Fruit fly (Drosophila melanogaster) whole organism, wandering third instar larva: ENCODE results near the gene Ost48.

ENCODE experiments used
- Hr78 ChIP-seq: fragments of >200 bp; optimal IDR thresholded peaks from 2 replicates; lab custom pipeline; 2017; ENCODE audit warnings: missing biosample characterization, missing genetic modification characterization
- lola ChIP-seq: fragments of >200 bp; optimal IDR thresholded peaks from 2 replicates; lab custom pipeline; 2017; ENCODE audit warnings: missing biosample characterization, missing genetic modification characterization

dm6 chrX:9134922-9135453 lies 23.3 kb downstream of the Ost48 start, which contains the start of gene fend:
- no peak for TF ChIP-seq lola (GFP tag; lab: Kevin White, UChicago)
- TF ChIP-seq Hr78 (GFP tag; lab: Kevin White, UChicago) = no peak
